Worm (Caenorhabditis elegans): Measurements from ENCODE around the gene F11D11.6.

- TF ChIP-seq ets-7 (tag; optimal IDR thresholded peaks at IDR 0.05) (no peak), ceh-36 (tag; optimal IDR thresholded peaks at IDR 0.05) (no peak), ama-1 (optimal IDR thresholded peaks at IDR 0.05) (no peak), B0310.2 (tag; optimal IDR thresholded peaks at IDR 0.05) (no peak), hmg-4 (GFP tag; optimal IDR thresholded peaks at IDR 0.05) (no peak), hnd-1 (tag; optimal IDR thresholded peaks at IDR 0.05) (no peak), flt-1 (GFP tag; IDR thresholded peaks at IDR 0.05) (no peak)
These were observed 17.7 kb upstream of the F11D11.6 start, which contains the start of gene clec-255 for ce11 chrV:18770623-18771022.
